Fruit fly (Drosophila melanogaster): ENCODE data around the gene TRAM.
A peak's percentile ranks its signal among the peaks of the same experiment; 100 is the strongest.

DNA sequence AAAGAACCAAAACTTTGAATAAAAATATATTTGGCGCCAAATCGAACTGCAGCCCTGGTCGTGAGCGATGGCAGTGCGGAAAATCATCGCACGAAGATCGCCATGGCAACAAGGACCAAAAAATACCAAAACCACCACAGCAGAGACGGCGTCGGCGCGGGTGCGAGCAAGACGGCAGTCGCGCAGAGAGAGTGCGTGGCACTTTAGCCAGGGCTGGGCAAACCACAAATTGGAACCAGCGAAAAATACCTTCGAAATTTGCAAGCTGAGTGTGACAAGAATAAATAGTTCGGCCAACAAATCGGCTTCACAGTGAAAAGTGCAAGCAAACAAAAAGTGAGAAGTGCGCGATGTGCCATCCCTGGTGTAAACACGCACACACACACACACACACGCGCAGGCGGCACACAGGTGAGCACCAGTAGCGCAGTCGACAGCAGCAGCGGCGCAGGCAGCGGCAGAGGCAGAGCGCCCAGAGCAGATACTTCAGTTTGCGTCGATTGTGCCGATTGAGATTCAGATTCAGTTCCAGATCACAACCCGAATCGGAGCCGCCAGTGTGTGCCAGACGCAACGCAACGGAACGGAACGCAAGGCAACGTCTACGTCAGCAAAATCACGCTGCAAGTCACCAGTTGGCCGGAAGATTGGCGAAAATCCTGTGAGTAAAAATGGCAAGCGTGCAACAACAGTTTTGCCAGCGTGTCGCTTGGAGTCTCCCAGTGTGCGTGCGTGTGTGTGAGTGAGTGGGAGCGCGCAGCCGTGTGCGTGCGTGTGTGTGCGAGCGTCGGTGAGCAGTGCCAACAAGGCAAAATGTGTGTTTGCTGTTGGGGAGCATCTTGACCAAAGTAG, at the start of gene TRAM:
- TF ChIP-seq pan (optimal IDR thresholded peaks at IDR 0.05) = no peak
- no peak for TF ChIP-seq Dll (optimal IDR thresholded peaks at IDR 0.05)
- TF ChIP-seq CG8478 (optimal IDR thresholded peaks at IDR 0.05) = peak; percentile 4
- no peak for TF ChIP-seq EcR (GFP tag; optimal IDR thresholded peaks at IDR 0.05)
- no peak for TF ChIP-seq psq (optimal IDR thresholded peaks at IDR 0.05)
